Worm (Caenorhabditis elegans): Measurements from ENCODE around the gene F08D12.3.

Gene F08D12.3

DNA sequence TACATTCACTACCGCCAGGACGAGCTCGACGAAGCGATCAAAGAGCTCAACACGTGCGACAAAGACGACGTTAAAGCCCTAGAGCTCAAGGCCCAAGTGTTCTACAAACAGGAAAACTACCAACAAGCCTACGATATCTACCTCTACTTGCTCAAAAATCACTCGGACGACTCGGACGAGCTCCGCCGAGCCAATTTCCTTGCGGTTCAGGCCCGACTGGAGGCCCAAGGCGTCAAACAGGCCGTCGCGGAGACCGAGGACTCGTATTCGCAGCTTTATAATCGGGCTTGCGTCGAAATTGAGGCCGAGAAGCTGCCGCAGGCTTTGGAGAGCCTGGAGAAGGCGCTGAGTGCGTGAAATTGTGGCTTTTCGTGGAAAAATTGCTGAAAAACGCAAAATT, 8.5 kb downstream of the F08D12.3 start:
- TF ChIP-seq unc-62 (GFP tag; optimal IDR thresholded peaks at IDR 0.05), result no peak

DNA sequence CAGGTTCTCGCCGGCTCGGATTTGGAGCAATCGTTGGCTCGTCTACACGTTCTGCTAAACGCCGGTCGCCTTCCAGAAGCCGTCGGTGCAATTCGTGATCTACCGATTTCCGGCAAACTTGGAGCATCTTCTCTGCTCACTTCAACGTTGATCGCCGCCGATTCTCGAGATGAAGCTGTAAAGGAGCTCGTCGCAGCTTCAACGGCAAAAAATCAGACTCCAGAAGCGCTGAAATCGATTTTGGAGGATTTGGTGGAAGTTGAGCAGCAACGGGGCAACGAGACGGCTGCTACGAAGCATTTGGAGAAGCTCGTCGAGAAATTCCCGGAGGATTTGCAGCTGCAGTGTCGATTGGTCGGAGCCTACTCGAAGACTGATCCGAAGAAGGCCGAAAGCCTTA, 12.3 kb downstream of the F08D12.3 start:
- no peak for TF ChIP-seq unc-62 (GFP tag; optimal IDR thresholded peaks at IDR 0.05)

DNA sequence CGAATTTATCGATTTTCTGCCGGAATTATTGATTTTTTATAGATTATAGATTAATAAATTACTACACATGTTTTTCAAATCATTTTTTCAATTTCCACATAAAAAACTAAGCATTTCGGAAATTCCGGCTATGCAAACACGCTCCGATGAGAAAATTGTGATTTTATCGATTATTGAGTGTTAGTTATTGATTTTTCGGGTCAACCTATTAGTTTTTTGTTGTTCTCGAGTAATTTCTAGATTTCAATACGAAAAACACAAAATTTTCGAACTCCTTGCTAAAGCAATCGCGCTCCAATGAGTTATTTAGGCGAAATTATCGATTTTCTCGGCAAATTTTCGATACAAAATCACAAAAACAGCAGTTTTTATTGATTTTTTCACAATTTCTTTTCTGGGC, 16.1 kb downstream of the F08D12.3 start:
- no peak for TF ChIP-seq unc-62 (GFP tag; optimal IDR thresholded peaks at IDR 0.05)

DNA sequence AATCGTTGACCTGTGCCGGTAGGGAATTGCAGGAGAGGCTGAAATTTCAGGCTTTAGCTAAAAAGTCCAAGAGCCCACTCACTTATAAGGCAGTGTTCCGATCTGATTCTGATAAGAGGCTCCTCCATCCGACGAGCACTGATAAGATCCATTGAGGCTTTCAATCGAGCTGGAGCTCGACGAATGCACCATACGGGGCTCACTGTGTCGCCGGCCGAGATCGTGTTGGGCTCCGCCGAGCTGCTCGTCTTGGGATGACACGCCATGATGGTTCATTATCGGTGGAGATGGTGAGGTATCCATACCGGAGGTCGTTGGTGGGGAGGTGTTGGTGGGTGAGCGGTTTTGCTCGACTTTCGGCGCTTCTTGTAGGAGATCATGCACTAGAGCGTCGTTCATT, 17.1 kb downstream of the F08D12.3 start:
- TF ChIP-seq unc-62 (GFP tag; optimal IDR thresholded peaks at IDR 0.05), result no peak

DNA sequence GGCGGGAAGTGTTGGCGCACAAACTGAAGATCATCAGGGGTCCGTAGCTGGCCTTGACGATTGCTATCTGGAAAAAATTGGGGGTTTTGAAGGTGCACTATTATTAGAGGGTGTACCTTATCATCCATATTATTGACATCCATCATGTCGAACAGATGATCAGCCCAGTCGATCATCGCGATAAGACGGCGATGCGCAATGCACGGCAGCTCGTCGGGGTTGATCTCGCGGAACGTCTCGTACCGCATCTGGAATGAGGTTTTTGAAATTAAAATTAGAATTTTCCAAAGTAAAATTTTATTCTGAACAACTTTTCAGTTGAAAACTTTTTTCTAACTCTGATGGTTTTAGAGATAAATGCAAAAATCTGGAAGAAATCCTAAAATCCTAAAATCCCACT, 18.6 kb downstream of the F08D12.3 start:
- TF ChIP-seq unc-62 (GFP tag; optimal IDR thresholded peaks at IDR 0.05), result no peak

ce11 chrII:2800550-2801233, 21.3 kb downstream of the F08D12.3 start, which contains the start of gene nhr-119:
TSS of gene nhr-119 (minus strand) at chrII:2800600.
- TF ChIP-seq unc-62 (GFP tag; optimal IDR thresholded peaks at IDR 0.05), result no peak

DNA sequence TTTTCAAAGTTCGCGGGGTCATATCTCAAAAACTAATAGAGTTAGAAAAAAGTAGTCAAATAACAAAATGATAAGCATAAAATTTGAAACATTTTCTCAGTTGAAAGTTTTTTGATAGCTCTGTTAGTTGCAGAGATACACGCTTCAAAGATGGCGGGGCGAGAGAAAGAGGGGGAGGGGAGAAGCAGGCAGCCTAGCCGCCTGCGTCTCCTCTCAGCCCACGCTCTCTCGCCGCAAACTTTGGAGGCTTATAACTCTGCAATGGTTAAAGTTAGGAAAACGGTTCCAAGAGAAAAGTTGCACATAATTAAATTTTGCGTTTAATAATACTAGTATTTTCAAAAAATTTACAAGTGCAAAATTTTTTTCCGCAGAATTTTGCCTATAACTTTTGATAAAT, 22.4 kb downstream of the F08D12.3 start:
- no peak for TF ChIP-seq unc-62 (GFP tag; optimal IDR thresholded peaks at IDR 0.05)

ce11 chrII:2802804-2803586, 23.6 kb downstream of the F08D12.3 start:
- no peak for TF ChIP-seq unc-62 (GFP tag; optimal IDR thresholded peaks at IDR 0.05)

DNA sequence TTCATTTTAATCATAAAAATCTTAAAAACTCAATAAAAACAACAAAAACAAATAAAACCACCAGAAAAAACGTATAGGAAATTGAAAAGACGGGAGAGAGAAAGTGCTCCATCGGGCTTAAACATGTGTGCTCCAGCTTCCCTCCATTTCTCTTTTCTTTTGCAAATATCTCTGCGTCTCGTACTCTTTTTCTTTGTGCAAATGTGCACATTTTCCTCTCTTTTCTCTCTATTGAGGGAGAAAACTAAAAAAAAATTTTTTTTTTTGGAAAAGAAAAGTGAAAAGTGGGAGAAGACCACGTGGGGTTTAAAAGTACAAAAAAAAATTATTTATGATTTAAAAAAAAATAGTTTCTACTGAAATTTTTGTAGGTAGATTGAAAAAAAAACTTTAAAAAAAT, 24.9 kb downstream of the F08D12.3 start:
- TF ChIP-seq unc-62 (GFP tag; optimal IDR thresholded peaks at IDR 0.05), result no peak

ce11 chrII:2804949-2805348, 25.6 kb downstream of the F08D12.3 start:
- no peak for TF ChIP-seq unc-62 (GFP tag; optimal IDR thresholded peaks at IDR 0.05)

DNA sequence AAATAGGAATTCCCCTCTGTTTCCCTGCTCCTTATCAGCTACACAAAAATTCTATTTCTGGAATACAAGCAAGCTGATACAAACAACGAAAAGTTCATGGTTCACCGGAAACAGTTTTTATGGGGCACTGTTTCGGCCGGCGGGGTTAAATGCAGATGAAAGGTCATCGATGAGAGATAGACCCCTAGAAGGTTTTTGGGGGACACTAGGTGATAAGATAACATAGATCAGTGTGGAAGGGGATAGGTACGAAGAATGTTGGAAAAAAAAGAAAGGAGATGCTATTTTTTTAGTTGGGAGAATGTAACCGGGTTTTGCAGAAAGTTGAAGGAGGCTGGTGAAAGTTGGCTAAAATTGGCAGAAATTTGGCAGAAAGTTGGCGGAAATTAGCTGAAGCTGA, 26.2 kb downstream of the F08D12.3 start:
- TF ChIP-seq unc-62 (GFP tag; optimal IDR thresholded peaks at IDR 0.05), result no peak

DNA sequence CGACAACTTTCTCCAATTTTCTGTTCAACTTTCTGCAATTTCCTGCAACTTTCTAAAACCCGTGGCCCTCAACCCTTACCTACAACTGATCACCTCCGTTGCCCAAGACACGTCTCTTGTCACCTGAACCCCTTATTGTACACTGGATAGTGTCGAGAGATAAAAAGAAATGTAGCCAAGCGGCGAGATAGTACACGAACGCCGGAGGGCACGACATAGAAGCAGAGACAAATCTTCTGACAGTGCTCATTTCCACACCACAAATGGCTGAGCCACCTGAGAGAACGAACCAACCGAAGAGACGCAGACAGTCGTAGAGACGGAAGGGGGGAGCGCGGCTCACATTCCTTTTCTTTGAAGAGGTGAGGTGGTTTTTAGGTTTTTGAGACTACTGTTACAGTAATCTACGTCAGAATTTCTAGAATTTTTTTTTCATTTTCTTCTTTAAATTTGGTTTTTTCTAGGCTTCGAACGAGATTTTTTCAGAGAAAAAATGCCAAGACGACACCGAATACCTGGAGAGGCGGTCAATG, 28.4 kb downstream of the F08D12.3 start, which contains the start of gene K12H6.12:
TSS of gene K12H6.12 (plus strand) at position 483 of the 533 bp plus-strand sequence.
- no peak for TF ChIP-seq unc-62 (GFP tag; optimal IDR thresholded peaks at IDR 0.05)

ce11 chrII:2815017-2815416, 35.7 kb downstream of the F08D12.3 start:
- no peak for TF ChIP-seq unc-62 (GFP tag; optimal IDR thresholded peaks at IDR 0.05)

- no peak for TF ChIP-seq unc-62 (GFP tag; optimal IDR thresholded peaks at IDR 0.05)
Observed at ce11 chrII:2815444-2815843, 36.1 kb downstream of the F08D12.3 start, which contains the start of gene K12H6.2. TSS of gene K12H6.2 (minus strand) at chrII:2815544.

DNA sequence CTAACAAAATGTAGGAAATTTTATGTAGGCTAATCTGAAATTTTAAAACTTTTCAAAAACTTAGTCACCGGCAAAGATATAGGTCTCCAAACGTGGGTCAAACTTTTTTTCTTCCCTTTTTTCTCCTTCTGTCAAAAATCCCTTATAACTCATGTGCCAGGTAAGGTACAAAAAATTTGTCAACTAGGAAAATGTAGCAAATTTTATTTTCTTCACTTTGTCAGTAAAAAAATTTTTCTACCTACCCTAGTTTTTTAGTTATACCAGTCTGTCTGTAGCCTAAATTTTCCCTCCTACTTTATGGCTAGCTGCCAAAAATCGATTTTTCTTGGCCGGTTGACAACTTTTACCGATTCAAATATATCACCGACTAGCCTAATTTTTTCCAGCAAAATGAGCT, 37.3 kb downstream of the F08D12.3 start, which contains the start of gene set-13:
TSS of gene set-13 (plus strand) at position 301 of the 400 bp plus-strand sequence.
- TF ChIP-seq unc-62 (GFP tag; optimal IDR thresholded peaks at IDR 0.05), result no peak

DNA sequence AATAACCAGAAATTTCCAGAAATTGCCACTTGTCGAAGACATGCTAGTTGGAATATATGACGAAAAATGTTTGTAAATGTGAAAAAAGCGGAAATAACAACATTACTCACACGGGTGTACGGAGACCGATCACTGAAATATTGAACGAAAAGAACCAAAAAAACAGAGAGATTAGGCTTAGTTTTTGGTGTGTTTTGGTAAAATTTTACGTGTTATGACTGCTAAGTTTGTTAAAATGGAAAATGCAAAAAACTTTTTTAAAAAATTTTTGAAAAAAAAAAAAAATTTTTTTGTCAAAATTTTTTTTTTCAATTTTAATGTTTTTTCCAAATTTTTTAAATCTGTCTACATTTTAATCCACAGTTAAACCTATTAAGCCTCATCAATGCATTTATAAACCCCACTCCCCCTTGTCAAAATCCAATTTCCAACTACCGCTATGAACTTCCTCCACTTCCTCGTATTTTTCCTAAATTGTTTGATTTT, 43.1 kb downstream of the F08D12.3 start, which contains the start of the genes fut-4 and K12H6.10:
TSS of gene fut-4 (minus strand) at position 101 of the 486 bp plus-strand sequence.
TSS of gene K12H6.10 (plus strand) at position 436 of the 486 bp plus-strand sequence.
- TF ChIP-seq unc-62 (GFP tag; optimal IDR thresholded peaks at IDR 0.05), result no peak
